Fruit fly (Drosophila melanogaster) whole organism, larva: ENCODE results near the gene CG4017.

Experiments used
- noc ChIP-seq: fragments of 200-800 bp; sonication (Bioruptor generic); optimal IDR thresholded peaks from 3 replicates; lab custom pipeline; 2019; ENCODE audit warnings: missing biosample characterization, mild to moderate bottlenecking, missing genetic modification characterization, moderate library complexity

CG4017 gene

dm6 chr2L:9757990-9758814 is 8.7 kb upstream of the CG4017 start, which contains the start of gene zf30C:
zf30C (plus strand) TSS chr2L:9758342.
- TF ChIP-seq noc (tag; lab: Kevin White, UChicago), result peak; percentile 61

- TF ChIP-seq noc (tag; lab: Kevin White, UChicago), result no peak
Measured at dm6 chr2L:9758856-9759255, 8.0 kb upstream of the CG4017 start.

dm6 chr2L:9763212-9763869 is 3.5 kb upstream of the CG4017 start, which contains the start of the genes Taf11 and und:
Taf11 (minus strand) TSS chr2L:9763262.
und (plus strand) TSS chr2L:9763369.
- TF ChIP-seq noc (tag; lab: Kevin White, UChicago), result peak; percentile 51

- TF ChIP-seq noc (tag; lab: Kevin White, UChicago), result peak; percentile 58
Measured at dm6 chr2L:9768735-9769134, 1.9 kb downstream of the CG4017 start, which contains the start of gene CG17633. CG17633 (plus strand) TSS chr2L:9769060.

dm6 chr2L:9770896-9771295 is 4.0 kb downstream of the CG4017 start, which contains the start of gene ppk18:
ppk18 (minus strand) TSS chr2L:9770996.
- no peak for TF ChIP-seq noc (tag; lab: Kevin White, UChicago)

DNA sequence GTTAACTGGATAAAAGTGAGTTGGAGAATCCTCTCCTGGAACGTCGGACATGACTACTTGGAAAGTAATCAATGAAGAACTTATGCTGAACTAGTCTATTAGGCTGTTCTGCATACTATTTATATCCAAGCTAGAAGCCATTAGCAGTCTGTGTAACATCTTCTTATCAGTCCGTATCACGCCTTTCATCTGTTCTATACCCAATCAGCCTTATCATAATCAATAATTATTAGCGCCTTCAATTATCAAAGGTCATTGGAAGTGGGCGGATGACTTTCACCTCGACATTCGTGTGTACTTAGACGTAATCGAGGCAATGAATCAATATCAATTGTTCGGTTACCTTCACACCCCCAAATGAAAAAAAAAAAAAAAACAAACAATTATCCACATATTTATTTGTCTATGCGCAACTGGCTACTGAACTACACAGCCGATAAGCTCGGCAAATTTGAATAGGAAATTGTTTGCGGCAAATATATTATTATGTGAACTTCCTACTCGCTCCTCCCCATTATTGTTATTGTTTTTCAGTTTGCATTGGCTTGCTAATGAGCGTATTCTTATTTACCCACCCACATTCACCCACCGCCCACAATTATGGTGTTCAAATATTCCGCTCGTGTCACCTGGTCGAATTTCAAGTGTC is 8.2 kb downstream of the CG4017 start, which contains the start of the genes ppk11 and ppk16:
ppk11 (minus strand) TSS at position 51 of the 649 bp plus-strand sequence.
ppk16 (minus strand) TSS at position 51 of the 649 bp plus-strand sequence.
- no peak for TF ChIP-seq noc (tag; lab: Kevin White, UChicago)

- peak; percentile 51 for TF ChIP-seq noc (tag; lab: Kevin White, UChicago)
Measured at dm6 chr2L:9777927-9778326, 11.1 kb downstream of the CG4017 start.

- no peak for TF ChIP-seq noc (tag; lab: Kevin White, UChicago)
Measured at dm6 chr2L:9778416-9778815, 11.6 kb downstream of the CG4017 start.

- peak; percentile 77 for TF ChIP-seq noc (tag; lab: Kevin White, UChicago)
Measured at dm6 chr2L:9779147-9779546, 12.3 kb downstream of the CG4017 start.

DNA sequence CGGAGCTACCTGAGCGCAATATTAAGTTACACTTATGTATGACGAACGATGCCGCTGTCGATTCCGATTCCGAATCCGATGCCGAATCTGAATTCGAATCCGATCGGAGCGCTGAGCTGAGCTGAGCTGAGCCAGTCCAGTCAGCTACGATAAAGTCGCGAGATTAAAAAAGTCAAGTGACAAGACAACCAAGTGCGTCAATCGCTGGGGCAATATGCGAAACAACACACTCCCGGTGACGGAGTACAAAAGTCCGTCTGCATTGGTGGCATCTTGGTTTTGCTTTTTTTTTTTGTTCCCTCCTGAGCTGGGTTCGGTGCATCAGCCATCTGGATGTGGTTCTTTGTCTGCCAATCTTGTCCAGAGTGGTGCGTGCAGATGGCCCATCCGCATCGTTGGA is 12.9 kb downstream of the CG4017 start:
- TF ChIP-seq noc (tag; lab: Kevin White, UChicago), result no peak

DNA sequence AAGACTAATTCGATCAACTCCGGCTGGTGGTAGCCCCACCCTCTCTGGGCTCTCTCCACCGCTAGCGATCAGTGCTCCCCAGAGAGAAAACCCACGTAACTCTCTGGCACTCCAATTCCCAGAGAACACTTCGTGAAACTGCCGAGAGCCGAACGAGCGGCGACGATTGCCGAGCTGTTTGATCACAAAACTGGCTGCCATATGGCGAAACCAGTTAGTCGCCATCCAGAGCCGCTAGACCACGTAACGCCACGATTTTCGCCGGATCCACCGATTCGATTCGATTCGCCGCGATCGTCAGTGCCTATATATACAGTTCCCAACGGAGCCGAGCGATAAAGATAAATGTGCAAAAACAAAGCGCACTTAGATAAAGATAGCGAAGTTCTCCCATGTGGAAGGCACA is 15.3 kb downstream of the CG4017 start, which contains the start of gene IP3K1:
IP3K1 (plus strand) TSS at position 209 of the 406 bp plus-strand sequence.
- peak; percentile 80 for TF ChIP-seq noc (tag; lab: Kevin White, UChicago)

DNA sequence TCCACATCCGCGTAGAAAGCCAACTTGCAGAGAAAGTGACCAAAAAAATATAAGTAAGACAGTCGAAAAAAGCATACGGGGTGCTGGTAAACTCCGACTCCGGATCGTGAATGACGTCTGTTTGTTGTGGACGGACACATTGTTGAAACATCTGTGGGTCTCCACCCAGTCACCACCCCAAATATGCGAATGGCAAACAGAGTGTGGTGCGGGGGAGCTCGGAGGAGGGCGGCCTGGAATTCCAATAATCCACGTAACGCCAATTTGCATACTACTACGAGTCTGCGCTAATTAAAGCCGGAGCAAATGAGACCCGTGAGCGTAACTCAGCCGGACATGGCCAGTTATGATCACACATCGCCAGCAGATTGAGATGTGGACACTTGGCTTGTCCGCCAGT is 16.3 kb downstream of the CG4017 start:
- no peak for TF ChIP-seq noc (tag; lab: Kevin White, UChicago)

dm6 chr2L:9784468-9784867 is 17.6 kb downstream of the CG4017 start:
- TF ChIP-seq noc (tag; lab: Kevin White, UChicago), result no peak

DNA sequence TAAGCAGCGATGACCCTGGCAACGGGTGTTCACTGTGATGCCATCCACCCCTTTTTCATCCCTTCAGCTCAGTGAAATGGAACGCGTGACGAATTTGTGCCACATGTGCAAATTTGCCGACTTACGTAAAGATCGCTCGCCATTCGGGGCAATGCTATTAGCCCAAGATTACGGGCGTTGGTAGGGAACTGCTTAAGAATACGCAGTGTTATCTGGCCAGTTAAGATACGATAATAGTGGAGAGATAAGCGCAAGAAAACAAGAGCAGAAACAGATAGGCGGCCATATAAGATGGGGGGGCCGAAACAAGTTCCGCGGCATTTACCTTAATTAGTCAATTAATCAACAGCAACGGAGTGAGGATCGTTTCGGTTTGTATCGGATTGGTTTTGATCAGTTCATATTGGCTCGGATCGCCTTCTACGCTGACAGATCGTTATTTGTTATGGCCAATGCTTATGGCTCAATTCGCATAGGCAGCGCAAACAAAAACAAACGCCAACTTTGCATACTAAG is 19.1 kb downstream of the CG4017 start:
- TF ChIP-seq noc (tag; lab: Kevin White, UChicago), result peak; percentile 72

dm6 chr2L:9790535-9790992 is 23.7 kb downstream of the CG4017 start, which contains the start of gene CG4036:
CG4036 (plus strand) TSS chr2L:9790882.
- TF ChIP-seq noc (tag; lab: Kevin White, UChicago), result no peak
